Worm (Caenorhabditis elegans) whole organism, L3 larva: ENCODE results near the gene str-20.

ENCODE experiments used
- aly-2 ChIP-seq: fragments of 150-350 bp; optimal IDR thresholded peaks from 2 replicates; lab custom pipeline; 2014; ENCODE audit warnings: missing biosample characterization, missing genetic modification characterization
- lsy-12 ChIP-seq: sonication (generic microtip); optimal IDR thresholded peaks from 2 replicates; lab custom pipeline; 2016; ENCODE audit warnings: mild to moderate bottlenecking, missing genetic modification characterization, missing compliant biosample characterization
- nhr-11 ChIP-seq: fragments of 150-350 bp; optimal IDR thresholded peaks from 2 replicates; lab custom pipeline; 2014; ENCODE audit warnings: missing biosample characterization, missing genetic modification characterization
- nhr-12 ChIP-seq: fragments of 150-350 bp; optimal IDR thresholded peaks from 2 replicates; lab custom pipeline; 2014; ENCODE audit warnings: missing biosample characterization, missing genetic modification characterization
- nhr-237 ChIP-seq: fragments of 150-350 bp; optimal IDR thresholded peaks from 2 replicates; lab custom pipeline; 2014; ENCODE audit warnings: missing biosample characterization, missing genetic modification characterization
- nhr-25 ChIP-seq: sonication (generic microtip); optimal IDR thresholded peaks from 2 replicates; lab custom pipeline; 2017; ENCODE audit warnings: missing biosample characterization, missing genetic modification characterization
- snpc-4 ChIP-seq: fragments of 150-350 bp; optimal IDR thresholded peaks from 2 replicates; lab custom pipeline; 2014; ENCODE audit warnings: missing biosample characterization, missing genetic modification characterization

ce11 chrV:724946-725806 is 31.1 kb upstream of the str-20 start:
- TF ChIP-seq snpc-4 (tag; lab: Kevin White, UChicago) (no peak), nhr-12 (tag; lab: Kevin White, UChicago) (no peak), nhr-11 (tag; lab: Kevin White, UChicago) (no peak), lsy-12 (no peak), aly-2 (tag; lab: Kevin White, UChicago) (no peak), nhr-237 (tag; lab: Kevin White, UChicago) (no peak), nhr-25 (tag; lab: Kevin White, UChicago) (peak; percentile 12)
